Fruit fly (Drosophila melanogaster) whole organism, wandering third instar larva: ENCODE measurements around the gene CG32188.
A peak's percentile ranks its signal among the peaks of the same experiment; 100 is the strongest.

Experiments
- Abd-B ChIP-seq: fragments of >200 bp; optimal IDR thresholded peaks from 2 replicates; lab custom pipeline; 2017; ENCODE audit warnings: missing biosample characterization, missing genetic modification characterization
- CG32264 ChIP-seq: fragments of 200-800 bp; sonication (Bioruptor generic); optimal IDR thresholded peaks from 2 replicates; lab custom pipeline; 2016; ENCODE audit warnings: missing biosample characterization, missing genetic modification characterization
- CG9705 ChIP-seq: fragments of 200-800 bp; sonication (Bioruptor generic); optimal IDR thresholded peaks from 2 replicates; lab custom pipeline; 2018; ENCODE audit warnings: missing biosample characterization, mild to moderate bottlenecking, missing genetic modification characterization
- CrebA ChIP-seq: fragments of 200-800 bp; sonication (Bioruptor generic); optimal IDR thresholded peaks from 2 replicates; lab custom pipeline; 2016; ENCODE audit warnings: missing biosample characterization, mild to moderate bottlenecking, missing genetic modification characterization, borderline replicate concordance
- Dfd ChIP-seq: fragments of >200 bp; optimal IDR thresholded peaks from 2 replicates; lab custom pipeline; 2017; ENCODE audit warnings: missing biosample characterization, missing genetic modification characterization
- Dif ChIP-seq: fragments of 200-275, 200-300 bp; sonication (Bioruptor generic); optimal IDR thresholded peaks from 2 replicates; lab custom pipeline; 2018; ENCODE audit warnings: missing biosample characterization, missing genetic modification characterization; ENCODE audit not compliant: partially characterized antibody
- GATAd ChIP-seq: sonication (Bioruptor generic); optimal IDR thresholded peaks from 2 replicates; lab custom pipeline; 2016; ENCODE audit warnings: missing biosample characterization, missing genetic modification characterization
- HLH106 ChIP-seq: fragments of 200-800 bp; optimal IDR thresholded peaks from 3 replicates; lab custom pipeline; 2019; ENCODE audit warnings: missing biosample characterization, mild to moderate bottlenecking, missing genetic modification characterization, moderate library complexity
- Hnf4 ChIP-seq: fragments of 200-800 bp; sonication (Bioruptor generic); optimal IDR thresholded peaks from 2 replicates; lab custom pipeline; 2016; ENCODE audit warnings: missing biosample characterization, mild to moderate bottlenecking, missing genetic modification characterization
- Hr78 ChIP-seq: fragments of >200 bp; optimal IDR thresholded peaks from 2 replicates; lab custom pipeline; 2017; ENCODE audit warnings: missing biosample characterization, missing genetic modification characterization
- Hr83 ChIP-seq: fragments of 200-300 bp; sonication (Bioruptor generic); optimal IDR thresholded peaks from 2 replicates; lab custom pipeline; 2016; ENCODE audit warnings: missing biosample characterization, mild to moderate bottlenecking, missing genetic modification characterization, moderate library complexity; ENCODE audit not compliant: poor library complexity, severe bottlenecking
- Jra ChIP-seq: sonication (Bioruptor generic); optimal IDR thresholded peaks from 2 replicates; lab custom pipeline; 2016; ENCODE audit warnings: missing biosample characterization, missing genetic modification characterization
- Mio ChIP-seq: sonication (Bioruptor generic); optimal IDR thresholded peaks from 2 replicates; lab custom pipeline; 2016; ENCODE audit warnings: missing biosample characterization, missing genetic modification characterization
- Myc ChIP-seq: fragments of >200 bp; optimal IDR thresholded peaks from 2 replicates; lab custom pipeline; 2017
- N ChIP-seq: fragments of >200 bp; optimal IDR thresholded peaks from 2 replicates; lab custom pipeline; 2018; ENCODE audit warnings: missing biosample characterization, missing external identifiers, missing genetic modification characterization
- OdsH ChIP-seq: fragments of 200-800 bp; sonication (Bioruptor generic); optimal IDR thresholded peaks from 2 replicates; lab custom pipeline; 2016; ENCODE audit warnings: missing biosample characterization, mild to moderate bottlenecking, missing genetic modification characterization
- Rel ChIP-seq, 2 experiments: fragments of 200-800 bp; sonication (Bioruptor generic) in 1 of 2; optimal IDR thresholded peaks; 2 replicates in 1 of 2; 3 replicates in 1 of 2; lab custom pipeline; 2016 to 2019; ENCODE audit warnings: mild to moderate bottlenecking in 2 of 2, missing biosample characterization in 2 of 2, missing genetic modification characterization in 2 of 2, moderate library complexity in 1 of 2
- Sp1 ChIP-seq: fragments of 200-800 bp; sonication (Bioruptor generic); optimal IDR thresholded peaks from 3 replicates; lab custom pipeline; 2019; ENCODE audit warnings: missing biosample characterization, mild to moderate bottlenecking, missing genetic modification characterization, moderate library complexity
- Vsx2 ChIP-seq: fragments of 200-300, 225-300 bp; sonication (Bioruptor generic); optimal IDR thresholded peaks from 2 replicates; lab custom pipeline; 2018; ENCODE audit warnings: missing biosample characterization, missing genetic modification characterization; ENCODE audit not compliant: partially characterized antibody
- br ChIP-seq: fragments of 200-800 bp; sonication (Bioruptor generic); optimal IDR thresholded peaks from 2 replicates; lab custom pipeline; 2016; ENCODE audit warnings: missing biosample characterization, missing genetic modification characterization
- brk ChIP-seq: fragments of 200-800 bp; sonication (Bioruptor generic); optimal IDR thresholded peaks from 2 replicates; lab custom pipeline; 2016; ENCODE audit warnings: missing biosample characterization, mild to moderate bottlenecking, missing genetic modification characterization
- dl ChIP-seq, 2 experiments: fragments of 175-275, 200-275 bp in 1 of 2; fragments of 200-275 bp in 1 of 2; sonication (Bioruptor generic); optimal IDR thresholded peaks; lab custom pipeline; 2018; ENCODE audit warnings: mild to moderate bottlenecking in 2 of 2, missing biosample characterization in 2 of 2, missing genetic modification characterization in 2 of 2, moderate library complexity in 2 of 2; ENCODE audit not compliant: partially characterized antibody in 2 of 2, insufficient read depth in 1 of 2
- dmrt93B ChIP-seq: fragments of 200-800 bp; sonication (Bioruptor generic); optimal IDR thresholded peaks from 2 replicates; lab custom pipeline; 2018; ENCODE audit warnings: missing biosample characterization, mild to moderate bottlenecking, missing genetic modification characterization
- dsf ChIP-seq: sonication (Bioruptor generic); optimal IDR thresholded peaks from 2 replicates; lab custom pipeline; 2016; ENCODE audit warnings: missing biosample characterization, missing genetic modification characterization, borderline replicate concordance
- ey ChIP-seq: fragments of 200-800 bp; sonication (Bioruptor generic); optimal IDR thresholded peaks from 2 replicates; lab custom pipeline; 2016; ENCODE audit warnings: missing biosample characterization, missing genetic modification characterization
- foxo ChIP-seq, 2 experiments: fragments of 200-800 bp; sonication (Bioruptor generic); optimal IDR thresholded peaks; 2 replicates in 1 of 2; 3 replicates in 1 of 2; lab custom pipeline; 2016 to 2017; ENCODE audit warnings: missing biosample characterization in 2 of 2, missing genetic modification characterization in 2 of 2
- fru ChIP-seq: fragments of 200-800 bp; sonication (Bioruptor generic); optimal IDR thresholded peaks from 3 replicates; lab custom pipeline; 2016; ENCODE audit warnings: missing biosample characterization, mild to moderate bottlenecking, missing genetic modification characterization
- h ChIP-seq: fragments of 200-800 bp; sonication (Bioruptor generic); optimal IDR thresholded peaks from 3 replicates; lab custom pipeline; 2016; ENCODE audit warnings: missing biosample characterization, mild to moderate bottlenecking, missing genetic modification characterization
- jim ChIP-seq: fragments of 175-275, 200-325 bp; sonication (Bioruptor generic); optimal IDR thresholded peaks from 2 replicates; lab custom pipeline; 2016; ENCODE audit warnings: missing biosample characterization, mild to moderate bottlenecking, missing genetic modification characterization
- lola ChIP-seq: fragments of >200 bp; optimal IDR thresholded peaks from 2 replicates; lab custom pipeline; 2017; ENCODE audit warnings: missing biosample characterization, missing genetic modification characterization
- pan ChIP-seq: fragments of >200 bp; optimal IDR thresholded peaks from 2 replicates; lab custom pipeline; 2017
- psq ChIP-seq: fragments of 200-800 bp; sonication (Bioruptor generic); optimal IDR thresholded peaks from 3 replicates; lab custom pipeline; 2017; ENCODE audit warnings: missing biosample characterization, mild to moderate bottlenecking, missing genetic modification characterization, moderate library complexity
- rgr ChIP-seq: fragments of 200-800 bp; sonication (Bioruptor generic); optimal IDR thresholded peaks from 3 replicates; lab custom pipeline; 2016; ENCODE audit warnings: missing biosample characterization, mild to moderate bottlenecking, missing genetic modification characterization
- sage ChIP-seq: fragments of 200-800 bp; sonication (Bioruptor generic); optimal IDR thresholded peaks from 2 replicates; lab custom pipeline; 2016; ENCODE audit warnings: missing biosample characterization, mild to moderate bottlenecking, missing genetic modification characterization
- sv ChIP-seq: fragments of 200-800 bp; sonication (Bioruptor generic); optimal IDR thresholded peaks from 3 replicates; lab custom pipeline; 2016; ENCODE audit warnings: missing biosample characterization, missing genetic modification characterization
- tai ChIP-seq: sonication (Bioruptor generic); optimal IDR thresholded peaks from 2 replicates; lab custom pipeline; 2016; ENCODE audit warnings: missing biosample characterization, missing genetic modification characterization
- usp ChIP-seq: fragments of >200 bp; optimal IDR thresholded peaks from 2 replicates; lab custom pipeline; 2017; ENCODE audit warnings: missing biosample characterization, missing genetic modification characterization
- woc ChIP-seq: sonication (Bioruptor generic); optimal IDR thresholded peaks from 2 replicates; lab custom pipeline; 2016; ENCODE audit warnings: missing biosample characterization, mild to moderate bottlenecking, missing genetic modification characterization

The CG32188 gene

DNA sequence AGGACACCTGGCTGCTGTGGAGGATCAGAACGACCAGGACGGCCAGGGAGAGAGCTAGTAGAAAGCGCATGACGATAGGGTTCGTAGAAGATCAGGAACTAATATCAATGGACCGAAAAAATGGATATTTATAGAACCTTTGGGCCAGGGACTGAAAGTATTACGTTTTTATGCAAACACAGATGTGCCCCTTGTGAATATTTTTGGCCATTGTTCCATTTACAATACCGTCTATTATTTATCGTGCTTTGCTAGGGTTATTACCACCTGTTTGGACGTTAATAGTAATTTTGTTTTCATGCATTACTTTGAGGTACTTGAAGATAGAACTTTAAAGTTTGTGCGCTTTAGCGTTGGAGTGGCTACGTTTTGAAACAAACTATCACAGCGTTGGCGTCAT lies at the start of gene CG32188:
TSS of gene CG32188 (minus strand) at position 101 of the 400 bp plus-strand sequence.
- TF ChIP-seq Hr78 (no peak), Hnf4 (GFP tag; lab: Kevin White, UChicago) (no peak), usp (GFP tag; lab: Kevin White, UChicago) (no peak), lola (GFP tag; lab: Kevin White, UChicago) (no peak), psq (GFP tag; lab: Kevin White, UChicago) (no peak), pan (lab: Kevin White, UChicago) (no peak), Hr83 (GFP tag; lab: Kevin White, UChicago) (no peak), dl (GFP tag; optimal IDR thresholded peaks at IDR 0.05; lab: Kevin White, UChicago; ENCODE audit: insufficient read depth in 1 of 2, partially characterized antibody in 2 of 2) (no peak), Dfd (no peak), Myc (lab: Kevin White, UChicago) (no peak), Mio (GFP tag; lab: Kevin White, UChicago) (no peak), Rel (GFP tag; optimal IDR thresholded peaks at IDR 0.05; lab: Kevin White, UChicago) (no peak), Rel (tag; optimal IDR thresholded peaks at IDR 0.05; lab: Kevin White, UChicago) (no peak), N (no peak), sv (GFP tag; lab: Kevin White, UChicago) (no peak), CG32264 (GFP tag; lab: Kevin White, UChicago) (no peak), CrebA (GFP tag; lab: Kevin White, UChicago) (no peak), fru (no peak)

DNA sequence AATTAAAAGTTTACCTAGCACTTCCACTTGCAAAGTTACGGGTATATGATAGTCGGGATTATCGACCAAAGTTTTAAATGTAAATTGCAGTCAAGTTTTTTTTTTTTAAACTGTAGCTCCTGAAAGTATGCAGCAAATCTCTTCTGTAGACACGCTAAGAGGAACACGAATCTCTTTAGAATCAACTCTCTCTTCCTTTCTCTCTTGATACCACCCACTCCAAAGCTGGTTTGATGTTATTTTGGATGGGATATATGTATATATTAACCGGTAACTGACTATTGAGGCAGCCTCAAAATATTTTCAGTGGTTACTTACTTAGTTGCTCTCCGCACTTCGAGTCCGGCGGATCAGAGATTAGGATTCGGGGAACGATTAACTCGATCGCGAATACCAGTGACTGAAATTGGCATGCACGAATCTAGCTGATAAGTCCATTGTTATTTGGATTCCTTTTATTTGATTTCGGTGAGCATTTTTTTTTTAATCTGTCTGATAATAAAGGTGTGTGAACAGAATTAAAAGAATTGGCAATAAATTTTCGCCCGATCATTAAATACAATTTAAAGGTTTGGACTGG lies 45.4 kb upstream of the CG32188 start, which contains the start of gene CG7408:
TSS of gene CG7408 (plus strand) at position 316 of the 580 bp plus-strand sequence.
- no peak for TF ChIP-seq CG9705 (GFP tag; lab: Kevin White, UChicago)
- no peak for TF ChIP-seq Rel (GFP tag; optimal IDR thresholded peaks at IDR 0.05; lab: Kevin White, UChicago)
- no peak for TF ChIP-seq Rel (tag; optimal IDR thresholded peaks at IDR 0.05; lab: Kevin White, UChicago)
- TF ChIP-seq brk (GFP tag; lab: Kevin White, UChicago): no peak
- TF ChIP-seq Myc (lab: Kevin White, UChicago): peak; percentile 29
- TF ChIP-seq N: no peak
- TF ChIP-seq ey: no peak
- no peak for TF ChIP-seq Dfd
- TF ChIP-seq HLH106 (tag; lab: Kevin White, UChicago): no peak
- no peak for TF ChIP-seq rgr
- no peak for TF ChIP-seq woc (GFP tag; lab: Kevin White, UChicago)
- peak; percentile 24 for TF ChIP-seq br (GFP tag; lab: Kevin White, UChicago)
- no peak for TF ChIP-seq foxo (GFP tag; optimal IDR thresholded peaks at IDR 0.05; lab: Kevin White, UChicago)
- peak; percentile 28 for TF ChIP-seq Hnf4 (GFP tag; lab: Kevin White, UChicago)
- TF ChIP-seq Jra (GFP tag; lab: Kevin White, UChicago): no peak
- TF ChIP-seq dsf (GFP tag; lab: Kevin White, UChicago): no peak
- no peak for TF ChIP-seq CG32264 (GFP tag; lab: Kevin White, UChicago)
- TF ChIP-seq sage (GFP tag; lab: Kevin White, UChicago): no peak
- no peak for TF ChIP-seq Vsx2 (GFP tag; lab: Kevin White, UChicago)
- TF ChIP-seq Hr83 (GFP tag; lab: Kevin White, UChicago): peak; percentile 12
- TF ChIP-seq h (GFP tag; lab: Kevin White, UChicago): peak; percentile 49
- no peak for TF ChIP-seq jim (GFP tag; lab: Kevin White, UChicago)
- TF ChIP-seq pan (lab: Kevin White, UChicago): no peak
- TF ChIP-seq tai (GFP tag; lab: Kevin White, UChicago): no peak
- TF ChIP-seq fru: peak; percentile 79
- no peak for TF ChIP-seq Mio (GFP tag; lab: Kevin White, UChicago)
- TF ChIP-seq lola (GFP tag; lab: Kevin White, UChicago): no peak
- TF ChIP-seq sv (GFP tag; lab: Kevin White, UChicago): no peak
- TF ChIP-seq psq (GFP tag; lab: Kevin White, UChicago): no peak
- no peak for TF ChIP-seq Hr78
- TF ChIP-seq Sp1 (GFP tag; lab: Kevin White, UChicago): no peak
- peak in 1 of 2 experiments; percentile 28 for TF ChIP-seq dl (GFP tag; optimal IDR thresholded peaks at IDR 0.05; lab: Kevin White, UChicago; ENCODE audit: insufficient read depth in 1 of 2, partially characterized antibody in 2 of 2)
- no peak for TF ChIP-seq dmrt93B (GFP tag; lab: Kevin White, UChicago)
- TF ChIP-seq OdsH (GFP tag; lab: Kevin White, UChicago): no peak
- TF ChIP-seq CrebA (GFP tag; lab: Kevin White, UChicago): peak; percentile 65
- TF ChIP-seq GATAd (GFP tag; lab: Kevin White, UChicago): no peak
- no peak for TF ChIP-seq Abd-B (GFP tag; lab: Kevin White, UChicago)
- TF ChIP-seq Dif (GFP tag; lab: Kevin White, UChicago): peak; percentile 37
- TF ChIP-seq usp (GFP tag; lab: Kevin White, UChicago): no peak
- TF ChIP-seq, all 38 proteins: peak for 9
